Worm (Caenorhabditis elegans) whole organism, early embryonic: ENCODE results near the gene C31H1.5.

Experiments used
- B0310.2 ChIP-seq: sonication (generic microtip); optimal IDR thresholded peaks from 2 replicates; lab custom pipeline; 2016; ENCODE audit warnings: mild to moderate bottlenecking, missing genetic modification characterization, missing compliant biosample characterization
- F13C5.2 ChIP-seq: sonication (generic microtip); optimal IDR thresholded peaks from 2 replicates; lab custom pipeline; 2017; ENCODE audit warnings: mild to moderate bottlenecking, missing genetic modification characterization, inconsistent platforms, missing compliant biosample characterization
- ama-1 ChIP-seq: fragments of 150-350 bp; optimal IDR thresholded peaks from 2 replicates; lab custom pipeline; 2014
- ceh-36 ChIP-seq: sonication (generic microtip); optimal IDR thresholded peaks from 2 replicates; lab custom pipeline; 2016; ENCODE audit warnings: missing genetic modification characterization, inconsistent platforms, missing compliant biosample characterization
- ets-7 ChIP-seq: sonication (generic microtip); optimal IDR thresholded peaks from 2 replicates; lab custom pipeline; 2016; ENCODE audit warnings: missing genotype, missing genetic modification characterization, missing compliant biosample characterization
- flt-1 ChIP-seq: fragments of 200-800 bp; sonication (Bioruptor generic); IDR thresholded peaks from 2 replicates; pipeline ENCODE4 v1.3.6; 2022; ENCODE audit warnings: missing genetic modification characterization, missing compliant biosample characterization
- hmbx-1 ChIP-seq: sonication (generic microtip); optimal IDR thresholded peaks from 2 replicates; lab custom pipeline; 2016; ENCODE audit warnings: mild to moderate bottlenecking, missing genetic modification characterization, missing compliant biosample characterization
- hmg-4 ChIP-seq: fragments of 200-800 bp; sonication (Bioruptor generic); optimal IDR thresholded peaks from 2 replicates; lab custom pipeline; 2018; ENCODE audit warnings: mild to moderate bottlenecking, missing genetic modification characterization, missing compliant biosample characterization
- pes-1 ChIP-seq: fragments of 200-800 bp; sonication (Bioruptor generic); IDR thresholded peaks from 2 replicates; pipeline ENCODE4 v1.3.6; 2022; ENCODE audit warnings: missing genetic modification reagents, missing genetic modification characterization, missing compliant biosample characterization
- scrt-1 ChIP-seq: fragments of 200-800 bp; sonication (Bioruptor generic); IDR thresholded peaks from 2 replicates; pipeline ENCODE4 v1.3.6; 2022; ENCODE audit warnings: missing genetic modification characterization, missing compliant biosample characterization
- sea-1 ChIP-seq: fragments of 200-800 bp; sonication (Bioruptor generic); conservative IDR thresholded peaks from 2 replicates; pipeline ENCODE4 v1.3.6; 2022; ENCODE audit warnings: missing genetic modification characterization, missing compliant biosample characterization
- tbx-11 ChIP-seq: fragments of 200-800 bp; sonication (Bioruptor generic); IDR thresholded peaks from 2 replicates; pipeline ENCODE4 v1.3.6; 2022; ENCODE audit warnings: missing genetic modification characterization, missing compliant biosample characterization
- tbx-37 ChIP-seq: fragments of 200-800 bp; sonication (Bioruptor generic); conservative IDR thresholded peaks from 2 replicates; pipeline ENCODE4 v1.3.6; 2022; ENCODE audit warnings: missing genetic modification reagents, missing genetic modification characterization, missing compliant biosample characterization
- tra-4 ChIP-seq: sonication (generic microtip); optimal IDR thresholded peaks from 2 replicates; lab custom pipeline; 2017; ENCODE audit warnings: missing genetic modification characterization, missing compliant biosample characterization

DNA sequence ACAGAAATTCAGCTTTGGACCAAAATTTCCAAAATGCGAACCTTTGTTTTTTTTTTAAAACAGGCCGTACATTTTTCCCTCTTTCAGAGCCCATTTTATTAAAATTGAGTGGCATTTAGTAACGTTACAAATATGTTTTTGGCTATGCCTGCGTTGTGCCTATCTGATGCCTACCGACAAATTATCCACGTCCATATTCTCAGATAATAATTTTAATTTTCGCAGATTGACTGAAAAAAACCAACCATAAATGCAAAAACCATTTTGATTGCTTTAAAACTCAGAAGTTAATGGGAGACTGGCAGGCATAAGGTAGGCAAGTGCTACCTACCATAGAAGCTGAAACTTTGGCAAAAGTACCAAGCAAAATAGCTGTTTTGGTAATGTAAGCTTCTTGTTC lies 35.9 kb downstream of the C31H1.5 start:
- TF ChIP-seq hmbx-1 (tag; lab: Kevin White, UChicago): no peak
- no peak for TF ChIP-seq tra-4 (tag; lab: Kevin White, UChicago)
- no peak for TF ChIP-seq flt-1 (GFP tag; lab: Robert Waterston, UW)
- no peak for TF ChIP-seq ceh-36 (tag; lab: Kevin White, UChicago)
- no peak for TF ChIP-seq tbx-11
- no peak for TF ChIP-seq tbx-37
- TF ChIP-seq F13C5.2: no peak
- no peak for TF ChIP-seq ama-1 (lab: Kevin White, UChicago)
- TF ChIP-seq sea-1 (GFP tag; lab: Robert Waterston, UW): no peak
- no peak for TF ChIP-seq ets-7 (tag; lab: Kevin White, UChicago)
- no peak for TF ChIP-seq scrt-1 (GFP tag; lab: Robert Waterston, UW)
- TF ChIP-seq pes-1 (GFP tag; lab: Robert Waterston, UW): no peak
- TF ChIP-seq hmg-4: no peak
- no peak for TF ChIP-seq B0310.2 (tag; lab: Kevin White, UChicago)
